Fruit fly (Drosophila melanogaster) whole organism, embryonic: ENCODE measurements around the gene CG14982.

Experiments used
- CG10565 ChIP-seq: fragments of 200-800 bp; sonication (Bioruptor generic); optimal IDR thresholded peaks from 3 replicates; lab custom pipeline; 2016; ENCODE audit warnings: missing biosample characterization, mild to moderate bottlenecking, missing genetic modification characterization
- CG11560 ChIP-seq: fragments of 200-800 bp; sonication (Bioruptor generic); IDR thresholded peaks from 3 replicates; pipeline ENCODE4 v1.3.6; 2022; ENCODE audit warnings: missing biosample characterization, missing genetic modification characterization
- CG13424 ChIP-seq: fragments of 200-800 bp; sonication (Bioruptor generic); optimal IDR thresholded peaks from 2 replicates; lab custom pipeline; 2019; ENCODE audit warnings: missing biosample characterization, mild to moderate bottlenecking, missing genetic modification characterization, moderate library complexity
- CG14014 ChIP-seq: fragments of 200-800 bp; sonication (Bioruptor generic); IDR thresholded peaks from 2 replicates; pipeline ENCODE4 v1.3.6; 2022; ENCODE audit warnings: missing biosample characterization, missing genetic modification characterization
- CG15269 ChIP-seq: fragments of 200-800 bp; sonication (Bioruptor generic); optimal IDR thresholded peaks from 2 replicates; lab custom pipeline; 2018; ENCODE audit warnings: missing biosample characterization, mild to moderate bottlenecking, missing genetic modification characterization, moderate library complexity
- CG1647 ChIP-seq: fragments of 200-800 bp; sonication (Bioruptor generic); optimal IDR thresholded peaks from 3 replicates; lab custom pipeline; 2016; ENCODE audit warnings: missing biosample characterization, missing genetic modification characterization
- CG17829 ChIP-seq: fragments of 200-800 bp; optimal IDR thresholded peaks from 2 replicates; lab custom pipeline; 2019; ENCODE audit warnings: missing biosample characterization, mild to moderate bottlenecking, missing genetic modification characterization, moderate library complexity
- CG18262 ChIP-seq: fragments of 200-800 bp; optimal IDR thresholded peaks from 3 replicates; lab custom pipeline; 2019; ENCODE audit warnings: missing biosample characterization, mild to moderate bottlenecking, missing genetic modification characterization, moderate library complexity
- CG18476 ChIP-seq: fragments of 200-800 bp; sonication (Bioruptor generic); optimal IDR thresholded peaks from 2 replicates; lab custom pipeline; 2016; ENCODE audit warnings: missing biosample characterization, mild to moderate bottlenecking, missing genetic modification characterization
- CG2202 ChIP-seq: fragments of 200-800 bp; sonication (Bioruptor generic); optimal IDR thresholded peaks from 2 replicates; lab custom pipeline; 2018; ENCODE audit warnings: missing biosample characterization, mild to moderate bottlenecking, missing genetic modification characterization
- CG2889 ChIP-seq: fragments of 200-800 bp; sonication (Bioruptor generic); IDR thresholded peaks from 3 replicates; pipeline ENCODE4 v1.3.6; 2022; ENCODE audit warnings: missing biosample characterization, missing genetic modification characterization
- CG30403 ChIP-seq: fragments of 200-800 bp; sonication (Bioruptor generic); optimal IDR thresholded peaks from 3 replicates; lab custom pipeline; 2016; ENCODE audit warnings: missing biosample characterization, missing genetic modification characterization
- CG3847 ChIP-seq: fragments of 200-800 bp; sonication (Bioruptor generic); IDR thresholded peaks from 2 replicates; pipeline ENCODE4 v1.3.6; 2022; ENCODE audit warnings: missing biosample characterization, missing genetic modification characterization
- CG4820 ChIP-seq: fragments of 200-800 bp; sonication (Bioruptor generic); optimal IDR thresholded peaks from 3 replicates; lab custom pipeline; 2016; ENCODE audit warnings: missing biosample characterization, missing genetic modification characterization
- CG5180 ChIP-seq: fragments of 200-800 bp; sonication (Bioruptor generic); optimal IDR thresholded peaks from 3 replicates; lab custom pipeline; 2017; ENCODE audit warnings: missing biosample characterization, missing genetic modification characterization, mild to moderate bottlenecking, moderate library complexity, missing genetic modification reagents
- CG6689 ChIP-seq: fragments of 200-800 bp; sonication (Bioruptor generic); IDR thresholded peaks from 2 replicates; pipeline ENCODE4 v1.3.6; 2022; ENCODE audit warnings: missing biosample characterization, missing genetic modification characterization
- CG6765 ChIP-seq: fragments of 200-800 bp; sonication (Bioruptor generic); optimal IDR thresholded peaks from 3 replicates; lab custom pipeline; 2017; ENCODE audit warnings: missing biosample characterization, mild to moderate bottlenecking, missing genetic modification characterization
- CG6813 ChIP-seq: fragments of 200-800 bp; sonication (Bioruptor generic); optimal IDR thresholded peaks from 2 replicates; lab custom pipeline; 2017; ENCODE audit warnings: missing biosample characterization, missing genetic modification characterization, mild to moderate bottlenecking, moderate library complexity, missing genetic modification reagents
- CG7839 ChIP-seq: fragments of 200-800 bp; sonication (Bioruptor generic); optimal IDR thresholded peaks from 3 replicates; lab custom pipeline; 2018; ENCODE audit warnings: missing biosample characterization, mild to moderate bottlenecking, missing genetic modification characterization, moderate library complexity
- CG8359 ChIP-seq: fragments of 200-800 bp; sonication (Bioruptor generic); optimal IDR thresholded peaks from 2 replicates; lab custom pipeline; 2017; ENCODE audit warnings: missing biosample characterization, mild to moderate bottlenecking, missing genetic modification characterization, borderline replicate concordance
- CG8924 ChIP-seq: fragments of 200-800 bp; optimal IDR thresholded peaks from 3 replicates; lab custom pipeline; 2019; ENCODE audit warnings: missing biosample characterization, mild to moderate bottlenecking, missing genetic modification characterization, moderate library complexity
- CG9932 ChIP-seq: fragments of 200-800 bp; sonication (Bioruptor generic); IDR thresholded peaks from 2 replicates; pipeline ENCODE4 v1.3.6; 2022; ENCODE audit warnings: missing biosample characterization, missing genetic modification characterization
- D19A ChIP-seq: fragments of 200-800 bp; optimal IDR thresholded peaks from 3 replicates; lab custom pipeline; 2019; ENCODE audit warnings: missing biosample characterization, mild to moderate bottlenecking, missing genetic modification characterization, moderate library complexity
- Dfd ChIP-seq, 2 experiments: fragments of >200 bp; optimal IDR thresholded peaks; 2 replicates each; lab custom pipeline; 2017; ENCODE audit warnings: missing biosample characterization in 2 of 2, missing genetic modification characterization in 2 of 2
- E2f1 ChIP-seq: fragments of 200-800 bp; sonication (Bioruptor generic); IDR thresholded peaks from 2 replicates; pipeline ENCODE4 v1.3.6; 2022; ENCODE audit warnings: missing biosample characterization, missing genetic modification characterization
- H15 ChIP-seq: fragments of 200-800 bp; sonication (Bioruptor generic); IDR thresholded peaks from 3 replicates; pipeline ENCODE4 v1.3.6; 2022; ENCODE audit warnings: missing biosample characterization, missing genetic modification characterization
- HLH3B ChIP-seq: fragments of 200-800 bp; sonication (Bioruptor generic); IDR thresholded peaks from 2 replicates; pipeline ENCODE4 v1.3.6; 2022; ENCODE audit warnings: missing biosample characterization, missing genetic modification characterization
- Hr51 ChIP-seq, 2 experiments: fragments of 200-800 bp; sonication (Bioruptor generic); optimal IDR thresholded peaks; 2 replicates in 1 of 2; 3 replicates in 1 of 2; lab custom pipeline; 2016 to 2018; ENCODE audit warnings: missing biosample characterization in 2 of 2, missing genetic modification characterization in 2 of 2, mild to moderate bottlenecking in 1 of 2, moderate library complexity in 1 of 2
- Kr ChIP-seq: fragments of 200-800 bp; sonication (Bioruptor generic); optimal IDR thresholded peaks from 2 replicates; lab custom pipeline; 2017; ENCODE audit warnings: missing biosample characterization, mild to moderate bottlenecking, missing genetic modification characterization
- NK7.1 ChIP-seq: fragments of 200-800 bp; sonication (Bioruptor generic); optimal IDR thresholded peaks from 3 replicates; lab custom pipeline; 2016; ENCODE audit warnings: missing biosample characterization, missing genetic modification characterization
- NfI ChIP-seq: fragments of 200-800 bp; sonication (Bioruptor generic); optimal IDR thresholded peaks from 3 replicates; lab custom pipeline; 2018; ENCODE audit warnings: missing biosample characterization, mild to moderate bottlenecking, missing genetic modification characterization, moderate library complexity
- Spps ChIP-seq: fragments of 200-800 bp; sonication (Bioruptor generic); optimal IDR thresholded peaks from 2 replicates; lab custom pipeline; 2018; ENCODE audit warnings: missing biosample characterization, mild to moderate bottlenecking, missing genetic modification characterization
- Tbp ChIP-seq: fragments of >200 bp; optimal IDR thresholded peaks from 2 replicates; lab custom pipeline; 2018; ENCODE audit warnings: missing biosample characterization, missing genetic modification characterization
- Xbp1 ChIP-seq: fragments of 200-800 bp; sonication (Bioruptor generic); optimal IDR thresholded peaks from 3 replicates; lab custom pipeline; 2016; ENCODE audit warnings: missing biosample characterization, mild to moderate bottlenecking, missing genetic modification characterization
- Xrp1 ChIP-seq: fragments of 200-800 bp; sonication (Bioruptor generic); IDR thresholded peaks from 2 replicates; pipeline ENCODE4 v1.3.6; 2022; ENCODE audit warnings: missing biosample characterization, missing genetic modification characterization
- aop ChIP-seq: fragments of 200-800 bp; sonication (Bioruptor generic); IDR thresholded peaks from 2 replicates; pipeline ENCODE4 v1.3.6; 2022; ENCODE audit warnings: missing biosample characterization, missing genetic modification characterization
- ash1 ChIP-seq: fragments of 200-800 bp; sonication (Bioruptor generic); optimal IDR thresholded peaks from 2 replicates; lab custom pipeline; 2018; ENCODE audit warnings: missing biosample characterization, mild to moderate bottlenecking, missing genetic modification characterization
- bcd ChIP-seq: fragments of 200-800 bp; sonication (Bioruptor generic); optimal IDR thresholded peaks from 2 replicates; lab custom pipeline; 2017; ENCODE audit warnings: missing biosample characterization, mild to moderate bottlenecking, missing genetic modification characterization
- da ChIP-seq: fragments of 200-800 bp; sonication (Bioruptor generic); optimal IDR thresholded peaks from 2 replicates; lab custom pipeline; 2016; ENCODE audit warnings: missing biosample characterization, missing genetic modification characterization
- ewg ChIP-seq: fragments of 200-800 bp; sonication (Bioruptor generic); optimal IDR thresholded peaks from 3 replicates; lab custom pipeline; 2017; ENCODE audit warnings: mild to moderate bottlenecking, missing biosample characterization, missing genetic modification reagents, missing genetic modification characterization
- fd3F ChIP-seq: fragments of 200-800 bp; sonication (Bioruptor generic); optimal IDR thresholded peaks from 2 replicates; lab custom pipeline; 2018; ENCODE audit warnings: missing biosample characterization, mild to moderate bottlenecking, missing genetic modification characterization, moderate library complexity
- grn ChIP-seq: fragments of 200-800 bp; sonication (Bioruptor generic); optimal IDR thresholded peaks from 3 replicates; lab custom pipeline; 2017; ENCODE audit warnings: missing biosample characterization, missing genetic modification characterization
- lab ChIP-seq: fragments of 200-800 bp; sonication (Bioruptor generic); optimal IDR thresholded peaks from 3 replicates; lab custom pipeline; 2017; ENCODE audit warnings: missing biosample characterization, missing genetic modification characterization, mild to moderate bottlenecking, moderate library complexity, missing genetic modification reagents
- lmd ChIP-seq: fragments of 200-800 bp; sonication (Bioruptor generic); IDR thresholded peaks from 2 replicates; pipeline ENCODE4 v1.3.6; 2022; ENCODE audit warnings: missing biosample characterization, missing genetic modification characterization
- sisA ChIP-seq: fragments of 200-800 bp; sonication (Bioruptor generic); IDR thresholded peaks from 2 replicates; pipeline ENCODE4 v1.3.6; 2022; ENCODE audit warnings: missing biosample characterization, missing genetic modification characterization
- sqz ChIP-seq: fragments of 200-800 bp; sonication (Bioruptor generic); optimal IDR thresholded peaks from 3 replicates; lab custom pipeline; 2018; ENCODE audit warnings: missing biosample characterization, mild to moderate bottlenecking, missing genetic modification characterization
- z ChIP-seq: fragments of 200-800 bp; sonication (Bioruptor generic); IDR thresholded peaks from 3 replicates; pipeline ENCODE4 v1.3.6; 2022; ENCODE audit warnings: missing biosample characterization, missing genetic modification characterization
- zfh1 ChIP-seq: fragments of 200-800 bp; sonication (Bioruptor generic); IDR thresholded peaks from 3 replicates; pipeline ENCODE4 v1.3.6; 2022; ENCODE audit warnings: missing biosample characterization, missing genetic modification characterization
- zfh2 ChIP-seq: fragments of 200-800 bp; sonication (Bioruptor generic); optimal IDR thresholded peaks from 2 replicates; lab custom pipeline; 2016; ENCODE audit warnings: missing biosample characterization, missing genetic modification characterization

Gene CG14982

DNA sequence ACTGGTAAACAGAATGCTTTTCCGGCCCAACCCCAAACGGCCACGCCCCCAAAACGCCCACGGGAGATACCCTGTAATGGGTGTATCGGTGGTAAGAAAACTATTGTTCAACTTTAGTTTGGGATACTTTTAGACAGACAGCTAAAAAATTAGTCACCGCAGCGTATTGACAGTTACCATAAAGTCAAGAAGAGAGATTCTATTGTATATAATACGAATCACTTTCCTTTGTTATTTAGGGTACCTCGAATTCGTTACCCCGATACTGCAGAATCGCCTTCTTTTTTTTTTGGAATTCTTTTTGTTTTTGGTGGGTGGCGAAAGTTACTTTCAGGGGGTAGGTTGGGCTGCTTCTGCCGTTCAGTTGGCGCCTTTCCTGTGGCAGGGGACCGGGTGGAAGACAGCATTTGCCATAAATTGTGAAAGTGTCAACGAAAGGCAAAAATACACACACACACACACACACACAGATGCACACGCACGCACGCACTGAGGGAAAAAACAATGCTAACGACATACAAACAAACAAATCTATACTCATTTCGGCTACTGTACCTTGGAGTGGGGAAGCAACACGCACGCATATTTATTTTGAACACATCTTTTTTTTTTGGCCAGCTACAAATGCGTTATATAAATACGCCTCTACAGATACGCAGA lies 28.0 kb downstream of the CG14982 start (continued):
- TF ChIP-seq Tbp (no peak), CG1647 (GFP tag; lab: Kevin White, UChicago) (no peak), Xbp1 (GFP tag; lab: Kevin White, UChicago) (peak; percentile 42), ewg (GFP tag; lab: Kevin White, UChicago) (peak; percentile 10), Spps (tag; lab: Kevin White, UChicago) (no peak), lab (peak; percentile 77), CG11560 (peak; percentile 45; the same call in 2 of the 3 replicates), CG8359 (GFP tag; lab: Kevin White, UChicago) (no peak), Xrp1 (GFP tag; lab: Robert Waterston, UW) (peak; percentile 52; the same call in 1 of the 2 replicates), Hr51 (GFP tag; optimal IDR thresholded peaks at IDR 0.05; lab: Kevin White, UChicago) (peak in 1 of 2 experiments; percentile 65), CG4820 (peak; percentile 3), CG8924 (tag; lab: Kevin White, UChicago) (peak; percentile 38), bcd (GFP tag; lab: Kevin White, UChicago) (peak; percentile 39), E2f1 (GFP tag; lab: Robert Waterston, UW) (0 out of 2 replicates have a peak, but pooled peaks have one; percentile 22), CG2202 (tag; lab: Kevin White, UChicago) (no peak), NK7.1 (GFP tag; lab: Kevin White, UChicago) (no peak), zfh2 (peak; percentile 8), CG6813 (no peak), CG3847 (GFP tag; lab: Robert Waterston, UW) (peak; percentile 46; the same call in 1 of the 2 replicates), aop (GFP tag; lab: Robert Waterston, UW) (no peak), Kr (GFP tag; lab: Kevin White, UChicago) (no peak), grn (GFP tag; lab: Kevin White, UChicago) (no peak), z (no peak), CG7839 (peak; percentile 71), ash1 (GFP tag; lab: Kevin White, UChicago) (no peak), HLH3B (GFP tag; lab: Robert Waterston, UW) (peak; percentile 20; the same call in 1 of the 2 replicates), NfI (GFP tag; lab: Kevin White, UChicago) (no peak), sqz (GFP tag; lab: Kevin White, UChicago) (peak; percentile 66), zfh1 (0 out of 3 replicates have a peak, but pooled peaks have one; percentile 40), CG5180 (GFP tag; lab: Kevin White, UChicago) (peak; percentile 21), CG18476 (GFP tag; lab: Kevin White, UChicago) (no peak), CG10565 (GFP tag; lab: Kevin White, UChicago) (no peak), H15 (GFP tag; lab: Robert Waterston, UW) (0 out of 3 replicates have a peak, but pooled peaks have one; percentile 37), CG15269 (tag; lab: Kevin White, UChicago) (peak; percentile 55), CG18262 (tag; lab: Kevin White, UChicago) (peak; percentile 31), D19A (tag; lab: Kevin White, UChicago) (peak; percentile 31), da (GFP tag; lab: Kevin White, UChicago) (no peak), CG14014 (GFP tag; lab: Robert Waterston, UW) (0 out of 2 replicates have a peak, but pooled peaks have one; percentile 18), sisA (GFP tag; lab: Robert Waterston, UW) (0 out of 2 replicates have a peak, but pooled peaks have one; percentile 7), CG30403 (peak; percentile 44), fd3F (GFP tag; lab: Kevin White, UChicago) (peak; percentile 17), Dfd (GFP tag; optimal IDR thresholded peaks at IDR 0.05; lab: Kevin White, UChicago) (peak in 1 of 2 experiments; percentile 57), CG9932 (GFP tag; lab: Robert Waterston, UW) (no peak; the same call in 1 of the 2 replicates), CG2889 (no peak), CG13424 (peak; percentile 57), lmd (GFP tag; lab: Robert Waterston, UW) (peak; percentile 44; the same call in 1 of the 2 replicates), CG17829 (tag; lab: Kevin White, UChicago) (peak; percentile 7), CG6765 (GFP tag; lab: Kevin White, UChicago) (no peak), CG6689 (GFP tag; lab: Robert Waterston, UW) (peak; percentile 37; the same call in 1 of the 2 replicates)
